Worm (Caenorhabditis elegans) whole organism, L1 larva: ENCODE results near the gene eat-20.
A peak's percentile ranks its signal among the peaks of the same experiment; 100 is the strongest.

ENCODE experiments used
- C34B4.2 ChIP-seq: sonication (generic microtip); optimal IDR thresholded peaks from 2 replicates; lab custom pipeline; 2017; ENCODE audit warnings: mild to moderate bottlenecking, missing genetic modification characterization, missing compliant biosample characterization
- F16B12.6 ChIP-seq: fragments of 150-350 bp; optimal IDR thresholded peaks from 2 replicates; lab custom pipeline; 2014; ENCODE audit warnings: missing biosample characterization, missing genetic modification characterization
- aha-1 ChIP-seq: fragments of 150-350 bp; optimal IDR thresholded peaks from 2 replicates; lab custom pipeline; 2014; ENCODE audit warnings: missing biosample characterization, missing genetic modification characterization
- ama-1 ChIP-seq: fragments of 150-350 bp; optimal IDR thresholded peaks from 2 replicates; lab custom pipeline; 2014
- blmp-1 ChIP-seq: fragments of 150-350 bp; optimal IDR thresholded peaks from 2 replicates; lab custom pipeline; 2014; ENCODE audit warnings: missing biosample characterization, missing genetic modification characterization
- ceh-63 ChIP-seq: fragments of 200-800 bp; sonication (Bioruptor generic); optimal IDR thresholded peaks from 2 replicates; lab custom pipeline; 2018; ENCODE audit warnings: mild to moderate bottlenecking, missing genetic modification characterization, missing compliant biosample characterization
- ceh-88 ChIP-seq: fragments of 200-800 bp; sonication (Bioruptor generic); IDR thresholded peaks from 2 replicates; pipeline ENCODE4 v1.3.6; 2022; ENCODE audit warnings: missing genetic modification characterization, missing compliant biosample characterization
- dsc-1 ChIP-seq: sonication (generic microtip); optimal IDR thresholded peaks from 2 replicates; lab custom pipeline; 2016; ENCODE audit warnings: mild to moderate bottlenecking, missing genetic modification characterization, missing compliant biosample characterization
- efl-1 ChIP-seq, 4 experiments: fragments of 150-350 bp; optimal IDR thresholded peaks in 3 of 4; peaks in 1 of 4; 1 replicate in 1 of 4; 2 replicates in 3 of 4; lab custom pipeline; 2014; ENCODE audit warnings: missing biosample characterization in 2 of 4, missing genetic modification characterization in 2 of 4, missing genetic modification reagents in 2 of 4
- efl-3 ChIP-seq: fragments of 200-800 bp; sonication (Bioruptor generic); optimal IDR thresholded peaks from 2 replicates; lab custom pipeline; 2018; ENCODE audit warnings: mild to moderate bottlenecking, missing genetic modification characterization, missing compliant biosample characterization
- egl-13 ChIP-seq: sonication (generic microtip); optimal IDR thresholded peaks from 2 replicates; lab custom pipeline; 2016; ENCODE audit warnings: missing genotype, missing genetic modification reagents, missing genetic modification characterization, missing compliant biosample characterization
- egl-27 ChIP-seq, 2 experiments: fragments of 150-350 bp in 1 of 2; sonication (generic microtip); optimal IDR thresholded peaks; 3 replicates each; lab custom pipeline; 2017 to 2018; ENCODE audit warnings: missing biosample characterization in 2 of 2, missing genetic modification characterization in 2 of 2, missing genetic modification reagents in 2 of 2
- fkh-4 ChIP-seq: sonication (generic microtip); optimal IDR thresholded peaks from 2 replicates; lab custom pipeline; 2016; ENCODE audit warnings: missing compliant biosample characterization, missing genetic modification characterization, borderline replicate concordance
- fkh-8 ChIP-seq: sonication (generic microtip); optimal IDR thresholded peaks from 2 replicates; lab custom pipeline; 2016; ENCODE audit warnings: mild to moderate bottlenecking, missing genetic modification characterization, missing compliant biosample characterization
- fos-1 ChIP-seq: fragments of 150-350 bp; optimal IDR thresholded peaks from 2 replicates; lab custom pipeline; 2014; ENCODE audit warnings: missing biosample characterization, missing genetic modification characterization
- hlh-17 ChIP-seq: fragments of 200-800 bp; sonication (Bioruptor generic); optimal IDR thresholded peaks from 2 replicates; lab custom pipeline; 2018; ENCODE audit warnings: missing genetic modification characterization, mild to moderate bottlenecking, missing compliant biosample characterization, moderate library complexity, borderline replicate concordance
- irx-1 ChIP-seq: sonication (generic microtip); optimal IDR thresholded peaks from 2 replicates; lab custom pipeline; 2016; ENCODE audit warnings: missing genetic modification characterization, missing compliant biosample characterization
- jun-1 ChIP-seq: fragments of 150-350 bp; optimal IDR thresholded peaks from 2 replicates; lab custom pipeline; 2014; ENCODE audit warnings: missing biosample characterization, missing genetic modification reagents, missing genetic modification characterization
- lin-14 ChIP-seq: fragments of 200-800 bp; sonication (Bioruptor generic); optimal IDR thresholded peaks from 2 replicates; lab custom pipeline; 2018; ENCODE audit warnings: mild to moderate bottlenecking, missing genetic modification characterization, moderate library complexity, missing compliant biosample characterization
- lin-35 ChIP-seq, 2 experiments: fragments of 150-350 bp; optimal IDR thresholded peaks; 2 replicates each; lab custom pipeline; 2014; ENCODE audit warnings: missing biosample characterization in 2 of 2, missing genetic modification characterization in 2 of 2, missing genetic modification reagents in 2 of 2
- lin-39 ChIP-seq: fragments of 150-350 bp; optimal IDR thresholded peaks from 2 replicates; lab custom pipeline; 2014; ENCODE audit warnings: missing biosample characterization, missing genetic modification reagents, missing genetic modification characterization
- lir-3 ChIP-seq: sonication (generic microtip); optimal IDR thresholded peaks from 2 replicates; lab custom pipeline; 2016; ENCODE audit warnings: mild to moderate bottlenecking, missing genetic modification characterization, moderate library complexity, missing compliant biosample characterization; ENCODE audit not compliant: poor library complexity
- lsy-2 ChIP-seq, 2 experiments: fragments of 150-350 bp; optimal IDR thresholded peaks; 2 replicates each; lab custom pipeline; 2014; ENCODE audit warnings: missing biosample characterization in 2 of 2, missing genetic modification characterization in 2 of 2
- mdl-1 ChIP-seq, 2 experiments: fragments of 150-350 bp; optimal IDR thresholded peaks; 2 replicates each; lab custom pipeline; 2014 to 2017; ENCODE audit warnings: missing biosample characterization in 2 of 2, missing genetic modification characterization in 2 of 2, inconsistent platforms in 1 of 2
- nhr-11 ChIP-seq: fragments of 150-350 bp; optimal IDR thresholded peaks from 2 replicates; lab custom pipeline; 2014; ENCODE audit warnings: missing biosample characterization, missing genetic modification characterization
- nhr-19 ChIP-seq: fragments of 200-800 bp; sonication (Bioruptor generic); conservative IDR thresholded peaks from 2 replicates; pipeline ENCODE4 v1.3.6; 2022; ENCODE audit warnings: missing genetic modification characterization, missing compliant biosample characterization
- nhr-20 ChIP-seq: sonication (generic microtip); optimal IDR thresholded peaks from 2 replicates; lab custom pipeline; 2016; ENCODE audit warnings: mild to moderate bottlenecking, missing genetic modification characterization, missing compliant biosample characterization
- nhr-237 ChIP-seq: fragments of 150-350 bp; optimal IDR thresholded peaks from 2 replicates; lab custom pipeline; 2014; ENCODE audit warnings: missing biosample characterization, missing genetic modification characterization
- nhr-47 ChIP-seq: sonication (generic microtip); optimal IDR thresholded peaks from 2 replicates; lab custom pipeline; 2016; ENCODE audit warnings: mild to moderate bottlenecking, missing genetic modification characterization, moderate library complexity, missing compliant biosample characterization
- nhr-71 ChIP-seq: sonication (generic microtip); optimal IDR thresholded peaks from 2 replicates; lab custom pipeline; 2016; ENCODE audit warnings: mild to moderate bottlenecking, missing genetic modification characterization, moderate library complexity, missing compliant biosample characterization
- nhr-76 ChIP-seq: sonication (generic microtip); optimal IDR thresholded peaks from 2 replicates; lab custom pipeline; 2017; ENCODE audit warnings: missing biosample characterization, missing genetic modification characterization
- nhr-77 ChIP-seq: fragments of 150-350 bp; optimal IDR thresholded peaks from 2 replicates; lab custom pipeline; 2014; ENCODE audit warnings: missing biosample characterization, missing genetic modification characterization
- nhr-84 ChIP-seq: sonication (generic microtip); optimal IDR thresholded peaks from 2 replicates; lab custom pipeline; 2017; ENCODE audit warnings: missing biosample characterization, missing genetic modification characterization
- nhr-90 ChIP-seq: sonication (generic microtip); optimal IDR thresholded peaks from 2 replicates; lab custom pipeline; 2016; ENCODE audit warnings: mild to moderate bottlenecking, missing genetic modification characterization, missing compliant biosample characterization; ENCODE audit not compliant: poor library complexity
- pag-3 ChIP-seq: sonication (generic microtip); optimal IDR thresholded peaks from 2 replicates; lab custom pipeline; 2017; ENCODE audit warnings: missing genetic modification characterization, mild to moderate bottlenecking, missing compliant biosample characterization, antibody characterized with exemption, borderline replicate concordance; ENCODE audit not compliant: insufficient read depth
- pax-3 ChIP-seq: fragments of 200-800 bp; sonication (Bioruptor generic); optimal IDR thresholded peaks from 2 replicates; lab custom pipeline; 2018; ENCODE audit warnings: mild to moderate bottlenecking, missing genetic modification characterization, moderate library complexity, missing compliant biosample characterization
- pqm-1 ChIP-seq: sonication (generic microtip); optimal IDR thresholded peaks from 3 replicates; lab custom pipeline; 2017; ENCODE audit warnings: missing biosample characterization, missing genetic modification characterization
- rnt-1 ChIP-seq: sonication (generic microtip); optimal IDR thresholded peaks from 2 replicates; lab custom pipeline; 2016; ENCODE audit warnings: mild to moderate bottlenecking, missing genetic modification characterization, moderate library complexity, missing compliant biosample characterization
- skn-1 ChIP-seq: fragments of 150-350 bp; optimal IDR thresholded peaks from 2 replicates; lab custom pipeline; 2014; ENCODE audit warnings: missing biosample characterization, missing genetic modification characterization
- snpc-4 ChIP-seq: fragments of 150-350 bp; optimal IDR thresholded peaks from 2 replicates; lab custom pipeline; 2014; ENCODE audit warnings: missing biosample characterization, missing genetic modification characterization
- snu-23 ChIP-seq: sonication (generic microtip); optimal IDR thresholded peaks from 2 replicates; lab custom pipeline; 2016; ENCODE audit warnings: missing genetic modification characterization, missing compliant biosample characterization
- swsn-7 ChIP-seq: sonication (generic microtip); optimal IDR thresholded peaks from 2 replicates; lab custom pipeline; 2016; ENCODE audit warnings: missing genetic modification characterization, missing compliant biosample characterization
- tbx-2 ChIP-seq: sonication (generic microtip); optimal IDR thresholded peaks from 2 replicates; lab custom pipeline; 2016; ENCODE audit warnings: missing genetic modification characterization, missing compliant biosample characterization
- unc-62 ChIP-seq: fragments of 150-350 bp; optimal IDR thresholded peaks from 2 replicates; lab custom pipeline; 2014; ENCODE audit warnings: missing biosample characterization, missing genetic modification reagents, missing genetic modification characterization
- unc-86 ChIP-seq: sonication (generic microtip); optimal IDR thresholded peaks from 2 replicates; lab custom pipeline; 2016; ENCODE audit warnings: missing genetic modification characterization, missing compliant biosample characterization
- vab-15 ChIP-seq: sonication (generic microtip); optimal IDR thresholded peaks from 2 replicates; lab custom pipeline; 2017; ENCODE audit warnings: missing genotype, mild to moderate bottlenecking, missing genetic modification characterization, missing compliant biosample characterization
- xbp-1 ChIP-seq: sonication (generic microtip); optimal IDR thresholded peaks from 2 replicates; lab custom pipeline; 2016; ENCODE audit warnings: missing genetic modification characterization, missing compliant biosample characterization
- zag-1 ChIP-seq: fragments of 150-350 bp; optimal IDR thresholded peaks from 2 replicates; lab custom pipeline; 2014; ENCODE audit warnings: missing biosample characterization, missing genetic modification characterization
- ztf-4 ChIP-seq: fragments of 150-350 bp; optimal IDR thresholded peaks from 2 replicates; lab custom pipeline; 2014; ENCODE audit warnings: missing biosample characterization, missing genetic modification characterization

Gene eat-20

DNA sequence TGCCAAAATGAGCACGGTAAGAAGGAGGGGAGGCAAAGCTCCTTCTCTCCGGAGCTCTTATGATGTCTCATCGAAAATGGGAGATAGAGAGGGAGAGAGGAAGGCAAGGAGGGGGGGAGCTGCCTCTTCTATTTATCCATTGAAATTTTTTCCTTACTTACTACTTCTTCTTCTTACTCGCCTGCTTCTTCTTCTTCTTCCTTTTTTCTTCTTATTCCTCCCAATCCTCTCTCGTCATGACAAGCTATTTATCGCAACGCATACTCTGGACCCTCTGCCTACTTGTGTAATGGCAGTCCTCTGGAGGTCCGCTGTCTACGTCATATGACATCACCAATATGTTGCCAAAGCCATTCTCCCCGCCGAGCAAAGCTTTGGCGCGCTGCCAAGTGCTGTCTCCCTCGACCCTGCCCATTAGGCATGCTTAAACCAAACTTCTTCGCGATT is 25.4 kb downstream of the eat-20 start (continued):
- TF ChIP-seq ztf-4 (peak; percentile 82), tbx-2 (peak; percentile 87), skn-1 (tag; lab: Kevin White, UChicago) (no peak), nhr-20 (tag; lab: Kevin White, UChicago) (peak; percentile 39), nhr-77 (tag; lab: Kevin White, UChicago) (no peak), snu-23 (GFP tag; lab: Kevin White, UChicago) (peak; percentile 71), egl-27 (tag; optimal IDR thresholded peaks at IDR 0.05; lab: Kevin White, UChicago) (peak in 1 of 2 experiments; percentile 53), lin-39 (peak; percentile 18), ceh-63 (peak; percentile 66), nhr-84 (no peak), fkh-4 (tag; lab: Kevin White, UChicago) (no peak), nhr-76 (tag; lab: Kevin White, UChicago) (no peak), nhr-237 (tag; lab: Kevin White, UChicago) (no peak), dsc-1 (tag; lab: Kevin White, UChicago) (peak; percentile 74), irx-1 (tag; lab: Kevin White, UChicago) (peak; percentile 38), snpc-4 (tag; lab: Kevin White, UChicago) (no peak), jun-1 (tag; lab: Kevin White, UChicago) (no peak), pax-3 (peak; percentile 69), lin-14 (GFP tag; lab: Kevin White, UChicago) (peak; percentile 96), hlh-17 (GFP tag; lab: Kevin White, UChicago) (no peak), pqm-1 (tag; lab: Kevin White, UChicago) (no peak), fos-1 (tag; lab: Kevin White, UChicago) (no peak), lin-35 (GFP tag; optimal IDR thresholded peaks at IDR 0.05; lab: Kevin White, UChicago) (peak in 1 of 2 experiments; percentile 55), ama-1 (lab: Kevin White, UChicago) (no peak), unc-62 (GFP tag; lab: Kevin White, UChicago) (no peak), F16B12.6 (tag; lab: Kevin White, UChicago) (no peak), C34B4.2 (tag; lab: Kevin White, UChicago) (no peak), efl-1 (optimal IDR thresholded peaks at IDR 0.05; lab: Kevin White, UChicago) (peak; percentile 41 to 43), efl-1 (GFP tag; optimal IDR thresholded peaks at IDR 0.05 in 1 of 2; lab: Kevin White, UChicago) (no peak), zag-1 (peak; percentile 39), nhr-90 (tag; lab: Kevin White, UChicago) (no peak), vab-15 (tag; lab: Kevin White, UChicago) (no peak), pag-3 (tag; lab: Kevin White, UChicago) (peak; percentile 89), efl-3 (GFP tag; lab: Kevin White, UChicago) (no peak), unc-86 (tag; lab: Kevin White, UChicago) (peak; percentile 92), ceh-88 (peak; percentile 49; the same call in 1 of the 2 replicates), rnt-1 (tag; lab: Kevin White, UChicago) (peak; percentile 73), blmp-1 (tag; lab: Kevin White, UChicago) (no peak), mdl-1 (tag; optimal IDR thresholded peaks at IDR 0.05; lab: Kevin White, UChicago) (peak in 1 of 2 experiments; percentile 14), lir-3 (tag; lab: Kevin White, UChicago) (peak; percentile 4), nhr-47 (peak; percentile 83), nhr-19 (peak; percentile 61), aha-1 (tag; lab: Kevin White, UChicago) (no peak)

DNA sequence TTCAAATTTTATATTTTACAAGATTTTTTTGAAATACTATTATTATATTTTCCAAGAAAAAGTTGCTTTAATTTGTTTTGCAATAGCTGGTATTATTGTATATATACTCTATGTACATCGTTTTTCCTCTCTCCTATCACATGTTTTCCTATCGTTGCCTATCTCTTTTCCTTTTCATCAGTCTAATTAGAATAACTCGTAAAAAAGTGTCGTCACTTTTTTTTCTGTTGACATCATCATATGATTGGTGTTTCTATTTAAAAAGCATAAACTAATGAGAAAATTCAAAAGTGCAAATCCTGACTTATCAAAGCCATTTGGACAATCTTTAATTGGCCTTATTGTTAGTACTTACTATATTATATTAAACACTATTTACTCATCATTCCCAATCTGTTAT is 26.2 kb downstream of the eat-20 start:
- peak; percentile 58 for TF ChIP-seq nhr-47
- peak; percentile 82 for TF ChIP-seq fkh-8 (tag; lab: Kevin White, UChicago)
- TF ChIP-seq fos-1 (tag; lab: Kevin White, UChicago): peak; percentile 40
- peak; percentile 62 for TF ChIP-seq nhr-20 (tag; lab: Kevin White, UChicago)
- TF ChIP-seq vab-15 (tag; lab: Kevin White, UChicago): no peak
- peak; percentile 92 for TF ChIP-seq dsc-1 (tag; lab: Kevin White, UChicago)
- TF ChIP-seq blmp-1 (tag; lab: Kevin White, UChicago): peak; percentile 8
- TF ChIP-seq rnt-1 (tag; lab: Kevin White, UChicago): no peak
- TF ChIP-seq egl-13 (tag; lab: Kevin White, UChicago): peak; percentile 71
- TF ChIP-seq pax-3: peak; percentile 42
- TF ChIP-seq irx-1 (tag; lab: Kevin White, UChicago): no peak
- peak; percentile 39 to 50 for TF ChIP-seq lsy-2 (tag; optimal IDR thresholded peaks at IDR 0.05; lab: Kevin White, UChicago)
- TF ChIP-seq xbp-1 (tag; lab: Kevin White, UChicago): peak; percentile 19
- peak in 1 of 2 experiments; percentile 43 for TF ChIP-seq lin-35 (GFP tag; optimal IDR thresholded peaks at IDR 0.05; lab: Kevin White, UChicago)
- TF ChIP-seq fkh-4 (tag; lab: Kevin White, UChicago): no peak
- peak; percentile 77 for TF ChIP-seq nhr-71
- peak; percentile 80 for TF ChIP-seq lin-14 (GFP tag; lab: Kevin White, UChicago)
- TF ChIP-seq swsn-7 (tag; lab: Kevin White, UChicago): peak; percentile 31
- TF ChIP-seq ztf-4: no peak
- TF ChIP-seq aha-1 (tag; lab: Kevin White, UChicago): no peak
- no peak for TF ChIP-seq tbx-2
- no peak for TF ChIP-seq nhr-19
- peak; percentile 7 for TF ChIP-seq nhr-11 (tag; lab: Kevin White, UChicago)
- TF ChIP-seq lin-39: no peak
